Fruit fly (Drosophila melanogaster): ENCODE measurements around the gene Cftr.

The Cftr gene

dm6 chr3R:24524426-24524974 is 19.2 kb downstream of the Cftr start, which contains the start of gene Jhbp12 (continued):
- TF ChIP-seq CG1602 (GFP tag; optimal IDR thresholded peaks at IDR 0.05), result no peak

dm6 chr3R:24523578-24523977 is 20.1 kb downstream of the Cftr start, which contains the start of gene CG13622:
CG13622 (minus strand) TSS chr3R:24523678.
- peak; percentile 64 for TF ChIP-seq stwl (tag; optimal IDR thresholded peaks at IDR 0.05)
- peak; percentile 36 for TF ChIP-seq CG10267 (tag; optimal IDR thresholded peaks at IDR 0.05)
- no peak for TF ChIP-seq pho (GFP tag; optimal IDR thresholded peaks at IDR 0.05)

dm6 chr3R:24521313-24521712 is 22.4 kb downstream of the Cftr start:
- TF ChIP-seq Sox102F (GFP tag; optimal IDR thresholded peaks at IDR 0.05) (no peak), Hr51 (GFP tag; optimal IDR thresholded peaks at IDR 0.05) (no peak), CG11093 (GFP tag; IDR thresholded peaks at IDR 0.05) (no peak), HLH4C (GFP tag; IDR thresholded peaks at IDR 0.05; ENCODE audit: partially characterized antibody) (no peak), Xrp1 (GFP tag; IDR thresholded peaks at IDR 0.05) (0 out of 2 replicates have a peak, but pooled peaks have one; percentile 8), disco-r (GFP tag; optimal IDR thresholded peaks at IDR 0.05) (no peak), HHEX (GFP tag; optimal IDR thresholded peaks at IDR 0.05) (no peak), cato (GFP tag; optimal IDR thresholded peaks at IDR 0.05; ENCODE audit: borderline replicate concordance) (no peak), sens (GFP tag) (peak; percentile 55), jing (GFP tag; optimal IDR thresholded peaks at IDR 0.05) (no peak), dysf (GFP tag; IDR thresholded peaks at IDR 0.05) (0 out of 3 replicates have a peak, but pooled peaks have one; percentile 21), chinmo (GFP tag; IDR thresholded peaks at IDR 0.05; ENCODE audit: partially characterized antibody) (0 out of 4 replicates have a peak, but pooled peaks have one; percentile 24), hbn (GFP tag; IDR thresholded peaks at IDR 0.05; ENCODE audit: partially characterized antibody) (no peak), zf30C (GFP tag; optimal IDR thresholded peaks at IDR 0.05) (no peak), tna (GFP tag; IDR thresholded peaks at IDR 0.05; ENCODE audit: partially characterized antibody) (no peak), vnd (GFP tag; IDR thresholded peaks at IDR 0.05; ENCODE audit: partially characterized antibody) (no peak), ara (GFP tag; IDR thresholded peaks at IDR 0.05) (no peak), fd102C (GFP tag; optimal IDR thresholded peaks at IDR 0.05) (no peak), CG4617 (GFP tag; optimal IDR thresholded peaks at IDR 0.05; ENCODE audit: borderline replicate concordance) (no peak), ewg (GFP tag; optimal IDR thresholded peaks at IDR 0.05) (no peak), CG14860 (GFP tag; IDR thresholded peaks at IDR 0.05; ENCODE audit: partially characterized antibody) (no peak), CG8388 (GFP tag; optimal IDR thresholded peaks at IDR 0.05) (peak; percentile 65), aop (GFP tag; IDR thresholded peaks at IDR 0.05) (no peak)

- TF ChIP-seq Oaz (GFP tag; IDR thresholded peaks at IDR 0.05) (no peak), amos (GFP tag; IDR thresholded peaks at IDR 0.05; ENCODE audit: partially characterized antibody) (peak; percentile 92), dimm (GFP tag; IDR thresholded peaks at IDR 0.05) (no peak), phol (tag; optimal IDR thresholded peaks at IDR 0.05) (peak; percentile 24), bcd (GFP tag; optimal IDR thresholded peaks at IDR 0.05) (no peak), Dad (GFP tag; optimal IDR thresholded peaks at IDR 0.05) (no peak), chinmo (GFP tag; IDR thresholded peaks at IDR 0.05; ENCODE audit: partially characterized antibody) (peak; percentile 55; the same call in 1 of the 4 replicates), pho (GFP tag; optimal IDR thresholded peaks at IDR 0.05) (peak; percentile 26), btn (GFP tag; optimal IDR thresholded peaks at IDR 0.05) (no peak), Atf6 (GFP tag; IDR thresholded peaks at IDR 0.05) (no peak), Ptx1 (GFP tag; IDR thresholded peaks at IDR 0.05) (no peak), CG10462 (GFP tag; optimal IDR thresholded peaks at IDR 0.05) (no peak), Dll (GFP tag; IDR thresholded peaks at IDR 0.05; ENCODE audit: partially characterized antibody) (peak; percentile 86), jigr1 (GFP tag; IDR thresholded peaks at IDR 0.05) (no peak), crp (GFP tag; optimal IDR thresholded peaks at IDR 0.05) (peak in 1 of 2 experiments; percentile 59), Deaf1 (tag; optimal IDR thresholded peaks at IDR 0.05) (no peak), bowl (GFP tag; IDR thresholded peaks at IDR 0.05) (no peak), CG10959 (GFP tag; IDR thresholded peaks at IDR 0.05) (no peak), gro (GFP tag; optimal IDR thresholded peaks at IDR 0.05) (peak; percentile 54), Sin3A (optimal IDR thresholded peaks at IDR 0.05) (peak; percentile 66), Dref (GFP tag; IDR thresholded peaks at IDR 0.05) (peak; percentile 91)
These were observed 25.5 kb downstream of the Cftr start, which contains the start of gene Pp1alpha-96A for dm6 chr3R:24518150-24518580. Pp1alpha-96A (plus strand) TSS chr3R:24518270.
